Worm (Caenorhabditis elegans): Measurements from ENCODE around the gene lys-10.

lys-10 gene

DNA sequence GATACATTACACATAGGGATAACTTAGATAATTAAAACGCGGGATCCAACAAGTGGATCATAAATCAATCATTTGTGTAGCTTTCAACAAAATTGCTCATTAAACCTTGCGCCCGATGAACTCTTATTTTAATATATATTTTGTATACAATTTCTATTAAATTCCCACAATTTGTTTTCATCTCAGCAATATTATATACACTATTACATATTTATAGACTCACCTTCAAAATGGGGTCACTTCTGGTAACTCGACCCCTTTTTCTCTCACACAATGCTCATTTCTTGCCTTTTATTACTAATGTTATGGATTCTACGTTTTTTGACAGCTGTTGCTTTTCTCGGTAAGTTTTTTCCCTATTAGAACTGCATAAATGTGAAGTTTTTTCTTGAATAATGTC is 7.0 kb downstream of the lys-10 start, which contains the start of gene lgc-6:
Gene lgc-6 (plus strand): TSS at position 301 of the 400 bp plus-strand sequence.
- TF ChIP-seq mbf-1 (tag; optimal IDR thresholded peaks at IDR 0.05) (no peak), Y55F3AM.14 (GFP tag; optimal IDR thresholded peaks at IDR 0.05) (no peak), C34F6.9 (tag; optimal IDR thresholded peaks at IDR 0.05) (no peak), nhr-77 (tag; optimal IDR thresholded peaks at IDR 0.05) (no peak), lin-11 (tag; optimal IDR thresholded peaks at IDR 0.05) (no peak), ztf-1 (GFP tag; conservative IDR thresholded peaks at IDR 0.05) (no peak), elt-1 (tag; optimal IDR thresholded peaks at IDR 0.05) (no peak), nhr-25 (tag; optimal IDR thresholded peaks at IDR 0.05) (no peak), nhr-11 (tag; optimal IDR thresholded peaks at IDR 0.05) (no peak)

DNA sequence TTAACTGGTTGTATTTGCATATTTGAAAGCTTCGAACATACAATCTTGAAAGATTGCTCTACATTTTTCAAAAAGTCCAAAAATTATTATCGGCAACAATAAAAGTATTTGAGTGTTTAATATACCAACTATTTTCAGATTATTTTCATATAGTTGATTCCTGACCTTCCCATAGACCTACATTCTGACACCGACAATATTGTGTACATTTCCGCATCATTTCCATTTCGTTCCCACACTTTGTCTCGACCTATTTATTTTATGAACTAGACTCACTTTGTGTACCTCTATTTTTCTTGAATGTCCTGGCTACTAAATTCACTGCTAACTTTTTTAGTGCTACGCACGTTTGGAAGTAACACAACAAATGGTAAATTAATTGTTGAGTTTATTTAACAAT is 9.8 kb downstream of the lys-10 start, which contains the start of gene lgc-5:
Gene lgc-5 (plus strand): TSS at position 301 of the 400 bp plus-strand sequence.
- no peak for TF ChIP-seq skn-1 (tag; optimal IDR thresholded peaks at IDR 0.05)
- no peak for TF ChIP-seq aly-2 (tag; optimal IDR thresholded peaks at IDR 0.05)
- TF ChIP-seq egl-27 (tag; optimal IDR thresholded peaks at IDR 0.05): no peak
- TF ChIP-seq ceh-16 (tag; optimal IDR thresholded peaks at IDR 0.05): no peak
- TF ChIP-seq nhr-6 (tag; optimal IDR thresholded peaks at IDR 0.05): no peak
- no peak for TF ChIP-seq peb-1 (tag; optimal IDR thresholded peaks at IDR 0.05)
- no peak for TF ChIP-seq nhr-77 (tag; optimal IDR thresholded peaks at IDR 0.05)
- no peak for TF ChIP-seq zag-1 (tag; optimal IDR thresholded peaks at IDR 0.05)
- TF ChIP-seq R02D3.7 (tag; optimal IDR thresholded peaks at IDR 0.05): no peak
- no peak for TF ChIP-seq lin-13 (GFP tag; optimal IDR thresholded peaks at IDR 0.05)
- TF ChIP-seq ceh-82 (tag; optimal IDR thresholded peaks at IDR 0.05): no peak
- no peak for TF ChIP-seq blmp-1 (tag; optimal IDR thresholded peaks at IDR 0.05; ENCODE audit: insufficient read depth)
- TF ChIP-seq elt-3 (tag; optimal IDR thresholded peaks at IDR 0.05): no peak
- TF ChIP-seq unc-55 (GFP tag; optimal IDR thresholded peaks at IDR 0.05): no peak
- no peak for TF ChIP-seq ZK546.5 (tag; optimal IDR thresholded peaks at IDR 0.05)
- no peak for TF ChIP-seq nhr-129 (tag; optimal IDR thresholded peaks at IDR 0.05)

DNA sequence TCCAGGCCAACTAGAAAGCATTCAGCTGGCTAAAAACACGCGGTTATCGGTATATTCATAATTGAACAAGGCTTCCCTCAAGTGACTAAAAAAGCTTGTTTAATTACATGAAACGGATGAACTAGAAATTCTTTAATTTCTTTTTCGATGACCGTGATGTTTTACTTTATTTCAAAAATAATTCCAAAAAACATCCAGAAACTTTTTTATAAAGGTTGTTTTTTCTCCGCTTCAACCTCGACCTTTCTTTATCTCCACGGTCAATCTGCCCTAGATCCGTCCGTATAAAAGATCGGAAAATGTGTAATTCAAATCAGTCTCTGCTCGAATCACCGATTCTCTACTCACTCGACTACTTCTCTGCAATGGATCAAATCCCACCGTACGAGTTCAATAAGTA is 12.9 kb downstream of the lys-10 start, which contains the start of gene F17E9.5:
Gene F17E9.5 (plus strand): TSS at position 301 of the 400 bp plus-strand sequence.
- TF ChIP-seq aly-2 (tag; optimal IDR thresholded peaks at IDR 0.05): no peak
- TF ChIP-seq egl-27 (tag; optimal IDR thresholded peaks at IDR 0.05): no peak
- no peak for TF ChIP-seq ztf-1 (GFP tag; conservative IDR thresholded peaks at IDR 0.05)
- TF ChIP-seq elt-1 (tag; optimal IDR thresholded peaks at IDR 0.05): no peak
- TF ChIP-seq nhr-6 (tag; optimal IDR thresholded peaks at IDR 0.05): no peak
- no peak for TF ChIP-seq lin-11 (tag; optimal IDR thresholded peaks at IDR 0.05)
- TF ChIP-seq alr-1 (tag; optimal IDR thresholded peaks at IDR 0.05): no peak
- no peak for TF ChIP-seq nhr-237 (tag; optimal IDR thresholded peaks at IDR 0.05)
- no peak for TF ChIP-seq mab-5 (tag; optimal IDR thresholded peaks at IDR 0.05)
- no peak for TF ChIP-seq C34F6.9 (tag; optimal IDR thresholded peaks at IDR 0.05)
- no peak for TF ChIP-seq lin-13 (GFP tag; optimal IDR thresholded peaks at IDR 0.05)
- TF ChIP-seq nhr-25 (tag; optimal IDR thresholded peaks at IDR 0.05): no peak
- no peak for TF ChIP-seq R02D3.7 (tag; optimal IDR thresholded peaks at IDR 0.05)
- TF ChIP-seq F13H6.1 (tag; optimal IDR thresholded peaks at IDR 0.05): no peak

DNA sequence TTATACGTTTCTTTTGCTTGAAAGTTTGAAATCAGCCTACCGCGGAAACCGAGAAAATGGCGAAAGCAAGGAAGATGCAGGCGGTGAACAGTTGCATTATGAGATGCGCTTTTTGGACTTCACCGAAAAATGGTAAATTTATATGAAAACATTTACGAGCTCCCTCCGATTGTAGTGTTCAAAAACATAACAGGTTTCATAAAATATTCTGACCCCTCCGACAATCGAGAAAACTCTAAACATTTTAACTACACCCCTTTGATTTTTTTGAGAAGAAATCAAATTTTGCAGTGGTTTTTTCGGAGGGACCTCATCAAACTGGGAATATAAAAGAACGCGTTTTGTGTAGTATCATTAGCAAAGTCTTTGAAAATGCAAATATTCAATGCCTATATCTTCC is 14.4 kb downstream of the lys-10 start, which contains the start of the genes F17E9.18 and F17E9.15:
Gene F17E9.18 (minus strand): TSS at position 101 of the 400 bp plus-strand sequence.
Gene F17E9.15 (plus strand): TSS at position 368 of the 400 bp plus-strand sequence.
- no peak for TF ChIP-seq ama-1 (optimal IDR thresholded peaks at IDR 0.05)
- TF ChIP-seq mdl-1 (tag; optimal IDR thresholded peaks at IDR 0.05): no peak
- TF ChIP-seq skn-1 (tag; optimal IDR thresholded peaks at IDR 0.05): no peak
- no peak for TF ChIP-seq snpc-4 (tag; optimal IDR thresholded peaks at IDR 0.05)
- no peak for TF ChIP-seq nhr-129 (tag; optimal IDR thresholded peaks at IDR 0.05)
- no peak for TF ChIP-seq nhr-12 (tag; optimal IDR thresholded peaks at IDR 0.05)

DNA sequence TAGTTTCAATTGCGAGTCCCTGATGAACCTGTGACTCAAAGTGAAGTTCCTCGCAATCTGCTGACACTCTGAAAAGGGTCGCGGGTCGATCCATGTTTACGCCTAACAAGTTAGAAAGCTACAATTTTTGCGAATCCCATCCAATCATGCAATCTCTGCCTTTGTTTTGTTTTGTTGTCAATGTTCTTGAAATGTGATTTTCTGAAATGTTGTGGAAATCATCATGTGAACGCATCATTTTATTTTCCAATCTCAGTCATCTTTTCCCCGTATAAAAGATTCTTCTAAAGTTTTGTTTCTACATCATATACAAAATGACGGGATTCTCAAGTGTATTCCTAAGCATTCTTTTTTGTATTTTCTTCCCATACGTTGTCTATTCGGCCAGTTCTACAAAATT is 15.4 kb downstream of the lys-10 start, which contains the start of gene F17E9.4:
Gene F17E9.4 (plus strand): TSS at position 301 of the 400 bp plus-strand sequence.
- TF ChIP-seq Y55F3AM.14 (GFP tag; optimal IDR thresholded peaks at IDR 0.05) (no peak), nhr-237 (tag; optimal IDR thresholded peaks at IDR 0.05) (no peak), ama-1 (optimal IDR thresholded peaks at IDR 0.05) (no peak), fos-1 (tag; optimal IDR thresholded peaks at IDR 0.05) (no peak), unc-62 (GFP tag; optimal IDR thresholded peaks at IDR 0.05) (no peak), elt-3 (tag; optimal IDR thresholded peaks at IDR 0.05) (no peak), sma-3 (GFP tag; optimal IDR thresholded peaks at IDR 0.05) (no peak), elt-1 (tag; optimal IDR thresholded peaks at IDR 0.05) (no peak), ceh-82 (tag; optimal IDR thresholded peaks at IDR 0.05) (no peak)

Data from whole organism, L2 larva.